Worm (Caenorhabditis elegans): ENCODE data around the gene twk-31.

Gene twk-31

DNA sequence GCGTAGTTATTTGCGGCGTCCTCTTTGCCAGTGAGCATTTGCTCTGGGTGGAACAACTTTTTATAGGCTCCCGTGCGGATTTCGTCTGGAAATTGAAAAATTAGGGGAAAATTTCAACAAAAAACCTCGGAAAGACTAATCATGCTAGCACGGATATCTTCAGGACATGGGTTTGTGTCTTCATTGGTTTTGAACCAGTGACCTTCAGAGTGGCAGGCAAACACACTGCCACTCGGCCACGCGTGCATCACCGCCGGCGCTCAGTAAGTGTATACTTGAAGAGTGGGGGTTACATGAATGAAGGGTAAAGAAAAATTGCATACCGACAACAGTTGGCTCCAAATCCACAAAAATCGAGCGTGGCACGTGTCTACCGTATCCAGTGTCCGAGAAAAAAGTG is 39.2 kb upstream of the twk-31 start:
- TF ChIP-seq ceh-19 (GFP tag; optimal IDR thresholded peaks at IDR 0.05) (peak; percentile 88), lin-11 (tag; optimal IDR thresholded peaks at IDR 0.05) (peak; percentile 82), tbx-7 (tag; optimal IDR thresholded peaks at IDR 0.05) (peak; percentile 47), dve-1 (tag; optimal IDR thresholded peaks at IDR 0.05) (peak; percentile 89), hlh-8 (tag; optimal IDR thresholded peaks at IDR 0.05) (peak; percentile 43), ceh-34 (tag; optimal IDR thresholded peaks at IDR 0.05) (peak; percentile 81), ceh-22 (tag; optimal IDR thresholded peaks at IDR 0.05) (peak; percentile 24), sox-2 (GFP tag; IDR thresholded peaks at IDR 0.05) (peak; percentile 76), hlh-15 (tag; optimal IDR thresholded peaks at IDR 0.05) (peak; percentile 78), gmeb-2 (tag; optimal IDR thresholded peaks at IDR 0.05) (peak; percentile 90), ceh-2 (tag; optimal IDR thresholded peaks at IDR 0.05) (peak; percentile 71), unc-3 (GFP tag; conservative IDR thresholded peaks at IDR 0.05) (peak; percentile 79), unc-3 (tag; optimal IDR thresholded peaks at IDR 0.05) (peak; percentile 68), ceh-6 (GFP tag; optimal IDR thresholded peaks at IDR 0.05) (peak; percentile 93), pax-1 (tag; optimal IDR thresholded peaks at IDR 0.05) (no peak), pat-9 (tag; optimal IDR thresholded peaks at IDR 0.05) (peak; percentile 91), fkh-6 (tag; optimal IDR thresholded peaks at IDR 0.05) (peak; percentile 88), nhr-11 (tag; optimal IDR thresholded peaks at IDR 0.05) (no peak), eyg-1 (tag; optimal IDR thresholded peaks at IDR 0.05) (peak; percentile 87), pha-4 (tag; optimal IDR thresholded peaks at IDR 0.05) (no peak), rnt-1 (tag; optimal IDR thresholded peaks at IDR 0.05) (peak; percentile 69), unc-86 (tag; optimal IDR thresholded peaks at IDR 0.05) (peak; percentile 80), mec-3 (tag; optimal IDR thresholded peaks at IDR 0.05; ENCODE audit: borderline replicate concordance) (peak; percentile 16), ceh-45 (GFP tag; IDR thresholded peaks at IDR 0.05) (peak; percentile 68; the same call in 1 of the 2 replicates), ceh-24 (tag; optimal IDR thresholded peaks at IDR 0.05) (peak; percentile 61), fkh-10 (GFP tag; optimal IDR thresholded peaks at IDR 0.05) (peak; percentile 83), odd-2 (tag; optimal IDR thresholded peaks at IDR 0.05) (peak; percentile 41), ahr-1 (tag; optimal IDR thresholded peaks at IDR 0.05) (peak; percentile 71), elt-4 (tag; optimal IDR thresholded peaks at IDR 0.05) (peak; percentile 51), ceh-14 (tag; optimal IDR thresholded peaks at IDR 0.05) (peak; percentile 80), lim-6 (tag; optimal IDR thresholded peaks at IDR 0.05) (peak; percentile 56), ceh-48 (tag; optimal IDR thresholded peaks at IDR 0.05) (peak; percentile 75), hlh-6 (tag; optimal IDR thresholded peaks at IDR 0.05) (peak; percentile 95), ceh-30 (tag; optimal IDR thresholded peaks at IDR 0.05) (no peak), unc-55 (GFP tag; optimal IDR thresholded peaks at IDR 0.05) (no peak), nfya-1 (tag; optimal IDR thresholded peaks at IDR 0.05) (peak; percentile 69), ztf-16 (tag; optimal IDR thresholded peaks at IDR 0.05) (peak; percentile 82), madf-2 (tag; optimal IDR thresholded peaks at IDR 0.05) (peak; percentile 89), pros-1 (tag; optimal IDR thresholded peaks at IDR 0.05) (no peak), sox-4 (tag; optimal IDR thresholded peaks at IDR 0.05) (peak; percentile 90), syd-9 (tag; optimal IDR thresholded peaks at IDR 0.05) (peak; percentile 76), npax-4 (tag; optimal IDR thresholded peaks at IDR 0.05) (peak; percentile 72), unc-42 (tag; optimal IDR thresholded peaks at IDR 0.05) (peak; percentile 62), Y22D7AL.16 (tag; optimal IDR thresholded peaks at IDR 0.05) (peak; percentile 91), ceh-9 (tag; optimal IDR thresholded peaks at IDR 0.05) (peak; percentile 64), pag-3 (tag; optimal IDR thresholded peaks at IDR 0.05; ENCODE audit: borderline replicate concordance) (peak; percentile 50), ceh-31 (tag; optimal IDR thresholded peaks at IDR 0.05) (peak; percentile 67), che-1 (tag; optimal IDR thresholded peaks at IDR 0.05) (peak; percentile 89), nhr-232 (tag; optimal IDR thresholded peaks at IDR 0.05) (peak; percentile 88), ref-2 (tag; optimal IDR thresholded peaks at IDR 0.05) (peak; percentile 83), ttx-3 (tag; optimal IDR thresholded peaks at IDR 0.05) (peak; percentile 84), zip-5 (tag; optimal IDR thresholded peaks at IDR 0.05) (peak; percentile 60), C08G9.2 (tag; optimal IDR thresholded peaks at IDR 0.05) (peak; percentile 78), ceh-18 (tag; optimal IDR thresholded peaks at IDR 0.05) (peak; percentile 79)
